Fruit fly (Drosophila melanogaster): ENCODE results near the gene CG14629.

dm6 chrX:1063143-1063542 is 11.8 kb downstream of the CG14629 start:
- TF ChIP-seq fd96Ca (GFP tag; IDR thresholded peaks at IDR 0.05) (no peak), Ets98B (GFP tag; IDR thresholded peaks at IDR 0.05) (no peak), CG14655 (GFP tag; optimal IDR thresholded peaks at IDR 0.05) (no peak), Pif1A (GFP tag; optimal IDR thresholded peaks at IDR 0.05) (no peak), EcR (GFP tag; optimal IDR thresholded peaks at IDR 0.05) (no peak), CG12605 (GFP tag; IDR thresholded peaks at IDR 0.05) (no peak), CG34367 (tag; optimal IDR thresholded peaks at IDR 0.05) (no peak), CG13204 (GFP tag; optimal IDR thresholded peaks at IDR 0.05) (no peak), CG9948 (tag; optimal IDR thresholded peaks at IDR 0.05) (no peak), Snoo (tag; optimal IDR thresholded peaks at IDR 0.05) (no peak), CG8301 (tag; optimal IDR thresholded peaks at IDR 0.05) (no peak), CG4496 (GFP tag; IDR thresholded peaks at IDR 0.05) (no peak), CG8159 (tag; optimal IDR thresholded peaks at IDR 0.05) (no peak)
